Worm (Caenorhabditis elegans): ENCODE results near the gene C27C12.4.

DNA sequence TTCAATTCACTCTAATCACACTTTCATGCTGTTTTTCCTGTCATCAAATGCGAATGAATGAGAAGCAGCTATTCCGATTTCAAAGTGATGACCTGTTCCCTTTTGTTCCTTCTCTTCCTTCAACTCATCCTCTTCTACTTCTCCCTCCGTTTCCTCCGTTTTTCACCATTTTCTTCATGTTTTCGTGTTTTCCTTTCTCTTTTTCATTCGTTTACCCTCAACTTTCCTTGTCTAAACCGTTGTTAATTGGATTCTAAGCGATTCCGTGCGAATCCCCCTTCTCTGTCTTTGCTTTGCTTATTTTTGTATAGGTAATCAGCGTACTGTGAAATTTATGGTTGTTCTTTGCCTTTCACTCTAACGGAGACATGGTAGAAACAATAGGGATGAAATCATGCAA, 32.0 kb downstream of the C27C12.4 start:
- TF ChIP-seq nhr-237 (tag; optimal IDR thresholded peaks at IDR 0.05): no peak
- no peak for TF ChIP-seq zag-1 (tag; optimal IDR thresholded peaks at IDR 0.05)
- TF ChIP-seq snpc-4 (tag; optimal IDR thresholded peaks at IDR 0.05): no peak
- no peak for TF ChIP-seq F13H6.1 (tag; optimal IDR thresholded peaks at IDR 0.05)
- no peak for TF ChIP-seq nhr-77 (tag; optimal IDR thresholded peaks at IDR 0.05)

Data from whole organism, L2 larva.